Worm (Caenorhabditis elegans): ENCODE data around the gene ZC513.2.

The ZC513.2 gene

DNA sequence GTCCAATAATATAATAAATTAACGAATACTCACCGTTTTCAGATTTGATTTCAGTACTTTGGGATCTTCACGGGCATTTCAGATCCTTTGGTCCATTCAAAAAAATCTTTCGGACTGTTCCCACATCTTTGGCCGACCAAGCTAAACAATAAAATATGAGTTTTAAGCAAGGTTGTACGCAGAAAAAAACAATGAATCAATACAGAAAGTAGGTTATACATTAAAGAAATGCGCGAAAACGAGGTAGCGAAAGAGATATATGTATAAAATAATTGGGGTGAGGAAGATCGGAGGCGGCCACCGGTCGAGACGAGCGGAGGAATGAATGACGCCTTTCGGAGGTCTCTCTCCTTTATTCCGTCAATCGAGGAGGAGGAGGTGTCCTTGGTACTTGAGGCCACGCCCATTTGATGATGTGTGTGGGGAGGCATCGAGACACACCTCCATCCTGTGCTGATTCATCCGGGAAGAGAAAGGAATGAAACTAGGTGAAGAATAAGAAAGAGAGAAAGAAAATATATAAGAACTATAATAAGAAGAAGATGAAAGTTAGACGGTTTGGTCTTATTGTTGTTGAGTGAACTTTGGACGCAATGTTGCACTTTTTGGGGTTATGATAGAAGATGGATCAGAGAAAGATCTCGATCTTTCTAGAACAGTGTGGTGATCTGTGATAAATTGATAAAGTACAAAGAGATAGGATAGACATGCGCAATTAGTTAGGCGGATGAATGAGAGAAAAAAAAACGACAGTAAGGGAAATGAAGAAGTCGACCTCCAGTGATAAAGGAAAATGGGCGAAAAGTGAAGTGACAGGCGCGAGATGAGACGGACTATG is 13.8 kb upstream of the ZC513.2 start:
- TF ChIP-seq nhr-237 (tag; optimal IDR thresholded peaks at IDR 0.05) (no peak), ztf-11 (tag; optimal IDR thresholded peaks at IDR 0.05) (no peak), blmp-1 (tag; optimal IDR thresholded peaks at IDR 0.05) (peak; percentile 70), unc-62 (GFP tag; optimal IDR thresholded peaks at IDR 0.05) (peak; percentile 43), tbx-8 (GFP tag; optimal IDR thresholded peaks at IDR 0.05) (peak; percentile 38), mls-2 (tag; optimal IDR thresholded peaks at IDR 0.05) (no peak), elt-3 (tag; optimal IDR thresholded peaks at IDR 0.05) (peak; percentile 52), M03D4.4 (tag; optimal IDR thresholded peaks at IDR 0.05) (no peak)

DNA sequence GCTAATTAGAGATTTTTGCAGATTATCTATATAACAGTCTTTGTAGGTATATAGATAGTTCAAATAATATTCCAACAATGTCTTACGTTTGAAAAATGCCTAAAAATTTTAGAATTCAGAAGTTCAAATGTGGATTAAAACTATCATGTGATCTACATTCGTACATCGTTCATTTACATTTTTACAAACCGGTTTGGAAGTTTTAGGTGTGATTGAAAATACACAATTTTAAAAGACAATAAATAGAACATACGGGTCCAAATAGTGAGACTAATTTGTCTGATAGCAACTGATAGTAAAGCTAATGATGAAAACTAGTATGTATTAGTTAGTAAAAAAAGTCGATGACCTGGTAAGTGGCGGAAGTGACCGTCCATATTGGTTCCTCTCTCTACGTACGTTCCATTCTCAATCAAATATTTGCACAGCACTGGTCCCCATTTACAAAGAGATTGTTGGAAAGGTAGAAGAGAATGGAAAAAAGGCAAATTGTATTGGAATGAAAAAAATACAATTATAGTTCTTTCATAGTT is 12.8 kb upstream of the ZC513.2 start:
- no peak for TF ChIP-seq lsy-2 (tag; optimal IDR thresholded peaks at IDR 0.05)
- TF ChIP-seq cnd-1 (tag; optimal IDR thresholded peaks at IDR 0.05) = no peak
- no peak for TF ChIP-seq lin-32 (GFP tag; optimal IDR thresholded peaks at IDR 0.05)
- no peak for TF ChIP-seq pha-4 (tag; optimal IDR thresholded peaks at IDR 0.05)
- TF ChIP-seq blmp-1 (tag; optimal IDR thresholded peaks at IDR 0.05) = no peak
- TF ChIP-seq nhr-12 (tag; optimal IDR thresholded peaks at IDR 0.05) = no peak
- no peak for TF ChIP-seq unc-39 (tag; optimal IDR thresholded peaks at IDR 0.05)
- TF ChIP-seq zip-8 (tag; optimal IDR thresholded peaks at IDR 0.05) = no peak
- no peak for TF ChIP-seq M03D4.4 (tag; optimal IDR thresholded peaks at IDR 0.05)
- TF ChIP-seq hlh-1 (tag; optimal IDR thresholded peaks at IDR 0.05) = no peak

DNA sequence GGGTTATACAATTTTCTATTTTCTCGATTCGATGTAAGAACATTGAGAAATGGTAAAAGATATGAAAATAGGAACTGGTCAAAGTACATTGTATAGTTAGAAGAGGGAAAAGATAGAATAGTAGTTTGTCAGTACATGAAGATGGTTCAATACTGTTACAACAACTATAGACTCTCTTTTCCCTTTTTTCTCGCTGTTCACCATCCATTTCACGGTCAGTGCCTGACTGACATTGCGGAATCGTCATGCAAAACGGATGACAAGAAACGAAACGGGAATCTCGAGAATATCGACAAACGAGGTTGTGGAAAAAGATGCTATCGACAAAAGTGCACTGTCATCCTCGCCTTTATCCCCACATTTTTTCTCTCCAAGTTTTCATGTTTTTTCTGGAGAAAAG is 10.6 kb upstream of the ZC513.2 start:
- TF ChIP-seq nhr-2 (tag; optimal IDR thresholded peaks at IDR 0.05) = no peak
- TF ChIP-seq elt-1 (tag; optimal IDR thresholded peaks at IDR 0.05; ENCODE audit: borderline replicate concordance, insufficient read depth) = peak; percentile 38

DNA sequence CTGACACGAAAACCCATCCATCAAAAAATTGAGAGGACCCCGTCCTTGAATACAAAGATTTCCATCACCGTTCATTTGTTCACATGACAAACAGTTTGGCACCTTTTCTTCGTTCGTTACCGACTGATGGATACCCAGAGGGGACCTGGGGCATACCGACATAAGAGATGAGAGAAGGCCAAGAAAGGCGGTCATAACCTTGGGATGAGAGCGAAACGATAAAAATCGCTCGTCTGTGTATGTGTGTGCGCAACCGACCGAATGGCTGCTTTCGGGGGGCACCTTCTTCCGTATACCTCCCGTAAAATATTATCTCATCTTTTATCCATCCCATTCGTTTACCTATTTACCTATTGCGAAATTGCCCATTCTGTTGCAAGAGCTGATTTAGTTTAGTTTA is 9.3 kb upstream of the ZC513.2 start:
- TF ChIP-seq unc-39 (tag; optimal IDR thresholded peaks at IDR 0.05) (no peak), lin-13 (tag; optimal IDR thresholded peaks at IDR 0.05) (no peak), flh-1 (GFP tag; optimal IDR thresholded peaks at IDR 0.05) (no peak), mls-2 (tag; optimal IDR thresholded peaks at IDR 0.05) (no peak), ztf-11 (tag; optimal IDR thresholded peaks at IDR 0.05) (no peak), ceh-83 (GFP tag; optimal IDR thresholded peaks at IDR 0.05) (no peak), M03D4.4 (tag; optimal IDR thresholded peaks at IDR 0.05) (no peak), sptf-1 (tag; optimal IDR thresholded peaks at IDR 0.05) (no peak), nhr-237 (tag; optimal IDR thresholded peaks at IDR 0.05) (no peak), elt-3 (tag; optimal IDR thresholded peaks at IDR 0.05) (no peak), elt-1 (tag; optimal IDR thresholded peaks at IDR 0.05; ENCODE audit: borderline replicate concordance, insufficient read depth) (peak; percentile 54), hlh-1 (tag; optimal IDR thresholded peaks at IDR 0.05) (no peak), bed-3 (GFP tag; optimal IDR thresholded peaks at IDR 0.05) (no peak), unc-62 (GFP tag; optimal IDR thresholded peaks at IDR 0.05) (peak; percentile 49), mab-5 (tag; optimal IDR thresholded peaks at IDR 0.05) (no peak), pha-4 (tag; optimal IDR thresholded peaks at IDR 0.05) (no peak), ham-2 (GFP tag; optimal IDR thresholded peaks at IDR 0.05) (peak; percentile 51), ces-1 (GFP tag; optimal IDR thresholded peaks at IDR 0.05) (no peak), zip-8 (tag; optimal IDR thresholded peaks at IDR 0.05) (no peak), snpc-4 (tag; optimal IDR thresholded peaks at IDR 0.05) (no peak), nhr-2 (tag; optimal IDR thresholded peaks at IDR 0.05) (peak; percentile 49), blmp-1 (tag; optimal IDR thresholded peaks at IDR 0.05) (no peak), tbx-8 (GFP tag; optimal IDR thresholded peaks at IDR 0.05) (no peak)

DNA sequence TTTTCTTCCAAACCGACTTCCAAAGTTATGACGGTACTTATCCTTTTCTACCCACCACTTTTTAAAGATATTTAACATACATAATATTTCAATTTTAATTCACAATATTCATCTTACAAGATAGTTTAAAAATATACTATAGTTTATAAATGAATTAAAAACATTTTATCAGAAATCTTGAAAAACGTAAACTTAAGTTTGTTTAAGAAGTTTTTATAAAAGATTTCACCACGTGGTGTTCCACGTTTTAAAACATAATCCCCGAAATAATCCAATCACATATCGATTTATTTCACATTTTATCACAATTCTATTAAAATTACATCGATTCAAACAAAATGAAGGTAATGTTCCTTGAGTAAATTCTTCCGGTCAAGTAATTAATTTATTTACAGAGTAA is 7.5 kb upstream of the ZC513.2 start, which contains the start of gene ZC513.3:
TSS of gene ZC513.3 (plus strand) at position 301 of the 400 bp plus-strand sequence.
- TF ChIP-seq sem-2 (GFP tag; optimal IDR thresholded peaks at IDR 0.05) (no peak), nhr-2 (tag; optimal IDR thresholded peaks at IDR 0.05) (no peak), sptf-1 (tag; optimal IDR thresholded peaks at IDR 0.05) (no peak), lin-32 (GFP tag; optimal IDR thresholded peaks at IDR 0.05) (no peak), mab-5 (tag; optimal IDR thresholded peaks at IDR 0.05) (no peak), hlh-1 (tag; optimal IDR thresholded peaks at IDR 0.05) (no peak), snpc-4 (tag; optimal IDR thresholded peaks at IDR 0.05) (no peak), tbx-8 (GFP tag; optimal IDR thresholded peaks at IDR 0.05) (no peak), elt-1 (tag; optimal IDR thresholded peaks at IDR 0.05; ENCODE audit: borderline replicate concordance, insufficient read depth) (no peak), ham-2 (GFP tag; optimal IDR thresholded peaks at IDR 0.05) (no peak), bed-3 (GFP tag; optimal IDR thresholded peaks at IDR 0.05) (no peak), M03D4.4 (tag; optimal IDR thresholded peaks at IDR 0.05) (no peak), blmp-1 (tag; optimal IDR thresholded peaks at IDR 0.05) (no peak), nhr-237 (tag; optimal IDR thresholded peaks at IDR 0.05) (no peak), lin-13 (tag; optimal IDR thresholded peaks at IDR 0.05) (no peak), cnd-1 (tag; optimal IDR thresholded peaks at IDR 0.05) (no peak), flh-1 (GFP tag; optimal IDR thresholded peaks at IDR 0.05) (no peak), elt-3 (tag; optimal IDR thresholded peaks at IDR 0.05) (no peak), ceh-83 (GFP tag; optimal IDR thresholded peaks at IDR 0.05) (no peak), ztf-11 (tag; optimal IDR thresholded peaks at IDR 0.05) (no peak)
